Fruit fly (Drosophila melanogaster) whole organism, embryonic: Measurements from ENCODE around the gene CG15577.

Experiments
- B-H1 ChIP-seq: fragments of 200-800 bp; sonication (Bioruptor generic); IDR thresholded peaks from 3 replicates; pipeline ENCODE4 v1.3.6; 2022; ENCODE audit warnings: missing biosample characterization, missing genetic modification characterization
- C15 ChIP-seq: fragments of 200-800 bp; sonication (Bioruptor generic); IDR thresholded peaks from 3 replicates; pipeline ENCODE4 v1.3.6; 2022; ENCODE audit warnings: missing biosample characterization, missing genetic modification characterization
- CG10565 ChIP-seq: fragments of 200-800 bp; sonication (Bioruptor generic); optimal IDR thresholded peaks from 3 replicates; lab custom pipeline; 2016; ENCODE audit warnings: missing biosample characterization, mild to moderate bottlenecking, missing genetic modification characterization
- CG11696 ChIP-seq: fragments of 200-800 bp; sonication (Bioruptor generic); IDR thresholded peaks from 2 replicates; pipeline ENCODE4 v1.3.6; 2022; ENCODE audit warnings: missing biosample characterization, missing genetic modification characterization
- CG11723 ChIP-seq: fragments of 200-800 bp; sonication (Bioruptor generic); optimal IDR thresholded peaks from 2 replicates; lab custom pipeline; 2017; ENCODE audit warnings: missing biosample characterization, mild to moderate bottlenecking, missing genetic modification characterization
- CG12104 ChIP-seq: fragments of 200-800 bp; sonication (Bioruptor generic); optimal IDR thresholded peaks from 3 replicates; lab custom pipeline; 2016; ENCODE audit warnings: missing biosample characterization, missing genetic modification characterization
- CG12299 ChIP-seq: fragments of 200-800 bp; sonication (Bioruptor generic); optimal IDR thresholded peaks from 2 replicates; lab custom pipeline; 2018; ENCODE audit warnings: missing biosample characterization, mild to moderate bottlenecking, missing genetic modification characterization
- CG1792 ChIP-seq: fragments of 200-800 bp; sonication (Bioruptor generic); optimal IDR thresholded peaks from 2 replicates; lab custom pipeline; 2016; ENCODE audit warnings: missing biosample characterization, missing genetic modification characterization
- CG18262 ChIP-seq: fragments of 200-800 bp; optimal IDR thresholded peaks from 3 replicates; lab custom pipeline; 2019; ENCODE audit warnings: missing biosample characterization, mild to moderate bottlenecking, missing genetic modification characterization, moderate library complexity
- CG18476 ChIP-seq: fragments of 200-800 bp; sonication (Bioruptor generic); optimal IDR thresholded peaks from 2 replicates; lab custom pipeline; 2016; ENCODE audit warnings: missing biosample characterization, mild to moderate bottlenecking, missing genetic modification characterization
- CG2120 ChIP-seq: fragments of 200-800 bp; sonication (Bioruptor generic); optimal IDR thresholded peaks from 3 replicates; lab custom pipeline; 2016; ENCODE audit warnings: missing biosample characterization, missing genetic modification characterization
- CG2199 ChIP-seq: fragments of 200-800 bp; sonication (Bioruptor generic); IDR thresholded peaks from 3 replicates; pipeline ENCODE4 v1.3.6; 2022; ENCODE audit warnings: missing biosample characterization, missing genetic modification characterization
- CG4360 ChIP-seq: fragments of 200-800 bp; sonication (Bioruptor generic); IDR thresholded peaks from 2 replicates; pipeline ENCODE4 v1.3.6; 2022; ENCODE audit warnings: missing biosample characterization, missing genetic modification characterization
- CG43689 ChIP-seq: fragments of 200-800 bp; sonication (Bioruptor generic); IDR thresholded peaks from 2 replicates; pipeline ENCODE4 v1.3.6; 2022; ENCODE audit warnings: missing biosample characterization, missing genetic modification characterization
- CG4617 ChIP-seq: fragments of 200-800 bp; sonication (Bioruptor generic); optimal IDR thresholded peaks from 3 replicates; lab custom pipeline; 2016; ENCODE audit warnings: missing biosample characterization, missing genetic modification characterization, borderline replicate concordance
- CG5245 ChIP-seq: fragments of 200-800 bp; sonication (Bioruptor generic); optimal IDR thresholded peaks from 3 replicates; lab custom pipeline; 2016; ENCODE audit warnings: missing biosample characterization, missing genetic modification characterization
- CG7745 ChIP-seq: fragments of 200-800 bp; sonication (Bioruptor generic); optimal IDR thresholded peaks from 2 replicates; lab custom pipeline; 2018; ENCODE audit warnings: missing biosample characterization, mild to moderate bottlenecking, missing genetic modification characterization, moderate library complexity
- CG7928 ChIP-seq: fragments of 200-800 bp; sonication (Bioruptor generic); optimal IDR thresholded peaks from 2 replicates; lab custom pipeline; 2017; ENCODE audit warnings: missing biosample characterization, mild to moderate bottlenecking, missing genetic modification characterization
- CG8924 ChIP-seq: fragments of 200-800 bp; optimal IDR thresholded peaks from 3 replicates; lab custom pipeline; 2019; ENCODE audit warnings: missing biosample characterization, mild to moderate bottlenecking, missing genetic modification characterization, moderate library complexity
- CG8944 ChIP-seq: fragments of 200-800 bp; sonication (Bioruptor generic); optimal IDR thresholded peaks from 3 replicates; lab custom pipeline; 2016; ENCODE audit warnings: missing biosample characterization, missing genetic modification characterization
- CG9215 ChIP-seq: fragments of 200-800 bp; sonication (Bioruptor generic); IDR thresholded peaks from 2 replicates; pipeline ENCODE4 v1.3.6; 2022; ENCODE audit warnings: missing biosample characterization, missing genetic modification characterization
- E2f2 ChIP-seq: fragments of 200-800 bp; sonication (Bioruptor generic); IDR thresholded peaks from 2 replicates; pipeline ENCODE4 v1.3.6; 2022; ENCODE audit warnings: missing biosample characterization, missing genetic modification characterization
- HLH3B ChIP-seq: fragments of 200-800 bp; sonication (Bioruptor generic); IDR thresholded peaks from 2 replicates; pipeline ENCODE4 v1.3.6; 2022; ENCODE audit warnings: missing biosample characterization, missing genetic modification characterization
- HLH54F ChIP-seq: fragments of 200-800 bp; sonication (Bioruptor generic); optimal IDR thresholded peaks from 3 replicates; lab custom pipeline; 2016; ENCODE audit warnings: missing biosample characterization, missing genetic modification characterization
- HmgZ ChIP-seq: fragments of 200-800 bp; sonication (Bioruptor generic); optimal IDR thresholded peaks from 2 replicates; lab custom pipeline; 2018; ENCODE audit warnings: missing biosample characterization, mild to moderate bottlenecking, missing genetic modification characterization
- Optix ChIP-seq: fragments of 200-800 bp; sonication (Bioruptor generic); IDR thresholded peaks from 3 replicates; pipeline ENCODE4 v1.3.6; 2022; ENCODE audit warnings: missing biosample characterization, missing genetic modification characterization
- Rx ChIP-seq: fragments of 200-800 bp; sonication (Bioruptor generic); IDR thresholded peaks from 2 replicates; pipeline ENCODE4 v1.3.6; 2022; ENCODE audit warnings: missing biosample characterization, missing genetic modification characterization
- Side ChIP-seq: fragments of 200-800 bp; sonication (Bioruptor generic); optimal IDR thresholded peaks from 2 replicates; lab custom pipeline; 2016; ENCODE audit warnings: missing biosample characterization, missing genetic modification characterization
- amos ChIP-seq: fragments of 200-800 bp; sonication (Bioruptor generic); IDR thresholded peaks from 2 replicates; pipeline ENCODE4 v1.3.6; 2022; ENCODE audit warnings: missing biosample characterization, missing genetic modification characterization; ENCODE audit not compliant: partially characterized antibody
- bsh ChIP-seq, 2 experiments: fragments of 200-800 bp; sonication (Bioruptor generic); optimal IDR thresholded peaks; 2 replicates each; lab custom pipeline; 2017 to 2018; ENCODE audit warnings: mild to moderate bottlenecking in 2 of 2, missing biosample characterization in 2 of 2, missing genetic modification characterization in 2 of 2, moderate library complexity in 1 of 2
- ci ChIP-seq: fragments of 200-800 bp; sonication (Bioruptor generic); IDR thresholded peaks from 3 replicates; pipeline ENCODE4 v1.3.6; 2022; ENCODE audit warnings: missing biosample characterization, missing genetic modification characterization
- croc ChIP-seq: fragments of 200-800 bp; sonication (Bioruptor generic); conservative IDR thresholded peaks from 3 replicates; pipeline ENCODE4 v1.3.6; 2022; ENCODE audit warnings: missing biosample characterization, missing genetic modification characterization
- eyg ChIP-seq: fragments of 200-800 bp; sonication (Bioruptor generic); optimal IDR thresholded peaks from 3 replicates; lab custom pipeline; 2016; ENCODE audit warnings: missing biosample characterization, missing genetic modification characterization
- fd64A ChIP-seq: fragments of 200-800 bp; sonication (Bioruptor generic); optimal IDR thresholded peaks from 3 replicates; lab custom pipeline; 2018; ENCODE audit warnings: missing biosample characterization, mild to moderate bottlenecking, missing genetic modification characterization
- gce ChIP-seq: fragments of 200-800 bp; sonication (Bioruptor generic); IDR thresholded peaks from 3 replicates; pipeline ENCODE4 v1.3.6; 2022; ENCODE audit warnings: missing biosample characterization, missing genetic modification characterization
- gcm ChIP-seq: fragments of 200-800 bp; sonication (Bioruptor generic); optimal IDR thresholded peaks from 2 replicates; lab custom pipeline; 2019; ENCODE audit warnings: missing biosample characterization, mild to moderate bottlenecking, missing genetic modification characterization, moderate library complexity
- nerfin-1 ChIP-seq: fragments of 200-800 bp; sonication (Bioruptor generic); optimal IDR thresholded peaks from 3 replicates; lab custom pipeline; 2019; ENCODE audit warnings: missing biosample characterization, mild to moderate bottlenecking, missing genetic modification characterization, moderate library complexity
- pita ChIP-seq: fragments of 200-800 bp; sonication (Bioruptor generic); optimal IDR thresholded peaks from 2 replicates; lab custom pipeline; 2017; ENCODE audit warnings: missing biosample characterization, mild to moderate bottlenecking, missing genetic modification characterization
- sna ChIP-seq: fragments of 200-800 bp; sonication (Bioruptor generic); IDR thresholded peaks from 2 replicates; pipeline ENCODE4 v1.3.6; 2022; ENCODE audit warnings: missing biosample characterization, missing genetic modification characterization; ENCODE audit not compliant: partially characterized antibody
- sr ChIP-seq: fragments of 200-800 bp; sonication (Bioruptor generic); IDR thresholded peaks from 3 replicates; pipeline ENCODE4 v1.3.6; 2022; ENCODE audit warnings: missing biosample characterization, missing genetic modification characterization
- vfl ChIP-seq: fragments of 200-800 bp; sonication (Bioruptor generic); optimal IDR thresholded peaks from 2 replicates; lab custom pipeline; 2016; ENCODE audit warnings: missing biosample characterization, missing genetic modification characterization

Gene CG15577

dm6 chrX:4262661-4263060 lies 14.1 kb downstream of the CG15577 start (continued):
- peak; percentile 19 for TF ChIP-seq HLH54F (GFP tag; lab: Kevin White, UChicago)
- peak in 1 of 2 experiments; percentile 55 for TF ChIP-seq bsh (GFP tag; optimal IDR thresholded peaks at IDR 0.05; lab: Kevin White, UChicago)
- peak; percentile 22; the same call in 1 of the 3 replicates for TF ChIP-seq Optix (GFP tag; lab: Robert Waterston, UW)
- no peak for TF ChIP-seq CG7928 (GFP tag; lab: Kevin White, UChicago)
- peak; percentile 2 for TF ChIP-seq CG12299 (tag; lab: Kevin White, UChicago)
- TF ChIP-seq fd64A (GFP tag; lab: Kevin White, UChicago): no peak
- TF ChIP-seq HLH3B (GFP tag; lab: Robert Waterston, UW): 0 out of 2 replicates have a peak, but pooled peaks have one; percentile 50
- TF ChIP-seq CG5245: peak; percentile 12
- TF ChIP-seq nerfin-1: no peak
- peak; percentile 29 for TF ChIP-seq eyg (GFP tag; lab: Kevin White, UChicago)
- no peak for TF ChIP-seq sr
- peak; percentile 51 for TF ChIP-seq CG9215 (GFP tag; lab: Robert Waterston, UW)
- no peak for TF ChIP-seq CG4617
- peak; percentile 43 for TF ChIP-seq CG18262 (tag; lab: Kevin White, UChicago)

- TF ChIP-seq B-H1: no peak
- TF ChIP-seq HmgZ (tag; lab: Kevin White, UChicago): no peak
- no peak for TF ChIP-seq ci (GFP tag; lab: Robert Waterston, UW)
- no peak for TF ChIP-seq vfl (GFP tag; lab: Kevin White, UChicago)
- TF ChIP-seq nerfin-1: no peak
- no peak for TF ChIP-seq CG1792
- TF ChIP-seq CG7745 (tag; lab: Kevin White, UChicago): no peak
- TF ChIP-seq CG18476: no peak
- no peak for TF ChIP-seq C15 (GFP tag; lab: Robert Waterston, UW)
- no peak for TF ChIP-seq E2f2 (GFP tag; lab: Robert Waterston, UW)
- no peak for TF ChIP-seq CG12104 (GFP tag; lab: Kevin White, UChicago)
- no peak for TF ChIP-seq sna
- no peak for TF ChIP-seq pita (GFP tag; lab: Kevin White, UChicago)
- TF ChIP-seq CG8924 (tag; lab: Kevin White, UChicago): no peak
- no peak for TF ChIP-seq CG8944 (GFP tag; lab: Kevin White, UChicago)
- TF ChIP-seq CG10565 (GFP tag; lab: Kevin White, UChicago): no peak
- TF ChIP-seq croc: no peak
- no peak for TF ChIP-seq Side (GFP tag; lab: Kevin White, UChicago)
These were observed 24.1 kb downstream of the CG15577 start, which contains the start of gene CG15576 for dm6 chrX:4252690-4253089. Gene CG15576 (minus strand): TSS chrX:4252790.

dm6 chrX:4248077-4248476 lies 28.7 kb downstream of the CG15577 start, which contains the start of gene CG43135:
Gene CG43135 (plus strand): TSS chrX:4248377.
- no peak for TF ChIP-seq gce
- TF ChIP-seq HmgZ (tag; lab: Kevin White, UChicago): no peak
- no peak for TF ChIP-seq CG4360 (GFP tag; lab: Robert Waterston, UW)
- no peak for TF ChIP-seq CG11696 (GFP tag; lab: Robert Waterston, UW)
- TF ChIP-seq amos (GFP tag; lab: Robert Waterston, UW): no peak
- no peak for TF ChIP-seq gcm (GFP tag; lab: Kevin White, UChicago)
- no peak for TF ChIP-seq CG11723 (GFP tag; lab: Kevin White, UChicago)
- TF ChIP-seq CG2199 (GFP tag; lab: Robert Waterston, UW): no peak
- TF ChIP-seq CG43689: no peak
- TF ChIP-seq CG2120: no peak
- no peak for TF ChIP-seq Rx (GFP tag; lab: Robert Waterston, UW)
